Worm (Caenorhabditis elegans): ENCODE results near the gene nlp-2.

The nlp-2 gene

DNA sequence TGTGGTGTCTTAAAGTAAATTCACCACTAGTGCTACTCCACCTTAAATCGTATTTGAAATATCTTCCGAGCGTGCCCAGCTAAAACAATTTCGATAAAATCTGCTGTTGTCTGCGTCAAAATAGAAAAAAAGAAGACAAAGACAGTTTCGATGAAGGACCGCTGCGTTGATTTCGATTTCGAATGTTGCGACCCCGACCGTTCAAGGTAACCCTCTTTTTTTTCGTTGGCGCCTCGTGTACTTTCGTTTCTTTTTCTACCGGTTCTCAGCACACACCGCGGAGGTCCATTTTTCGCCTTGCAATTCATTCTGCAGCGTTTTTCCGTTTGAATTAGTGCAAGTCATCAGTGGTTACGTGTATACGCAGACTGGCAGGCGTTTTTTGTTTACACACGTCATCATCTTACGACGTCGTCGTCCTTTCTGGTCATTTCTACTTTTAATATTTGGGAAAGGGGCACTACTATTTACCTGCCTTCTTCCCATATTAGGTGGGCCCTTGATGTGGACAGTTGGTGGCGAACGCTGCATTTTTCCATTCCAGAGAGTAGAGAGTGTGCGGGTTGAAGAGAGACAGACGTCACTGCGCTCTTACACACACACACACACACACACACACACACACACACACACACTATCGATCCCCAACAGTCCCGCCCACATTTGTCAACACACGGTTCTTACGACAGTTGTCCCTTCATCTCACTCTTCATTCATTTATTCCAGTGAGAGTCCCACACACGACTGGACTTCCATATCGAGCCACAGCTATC, 23.7 kb upstream of the nlp-2 start:
- TF ChIP-seq blmp-1 (tag; optimal IDR thresholded peaks at IDR 0.05; ENCODE audit: insufficient read depth) (peak; percentile 85), nhr-25 (tag; optimal IDR thresholded peaks at IDR 0.05) (peak; percentile 83), mdl-1 (tag; optimal IDR thresholded peaks at IDR 0.05) (no peak), sma-9 (GFP tag; optimal IDR thresholded peaks at IDR 0.05) (peak; percentile 47), sma-9 (tag; optimal IDR thresholded peaks at IDR 0.05) (no peak), F13H6.1 (tag; optimal IDR thresholded peaks at IDR 0.05) (peak; percentile 43), nhr-11 (tag; optimal IDR thresholded peaks at IDR 0.05) (no peak), nhr-129 (tag; optimal IDR thresholded peaks at IDR 0.05) (peak; percentile 28)

DNA sequence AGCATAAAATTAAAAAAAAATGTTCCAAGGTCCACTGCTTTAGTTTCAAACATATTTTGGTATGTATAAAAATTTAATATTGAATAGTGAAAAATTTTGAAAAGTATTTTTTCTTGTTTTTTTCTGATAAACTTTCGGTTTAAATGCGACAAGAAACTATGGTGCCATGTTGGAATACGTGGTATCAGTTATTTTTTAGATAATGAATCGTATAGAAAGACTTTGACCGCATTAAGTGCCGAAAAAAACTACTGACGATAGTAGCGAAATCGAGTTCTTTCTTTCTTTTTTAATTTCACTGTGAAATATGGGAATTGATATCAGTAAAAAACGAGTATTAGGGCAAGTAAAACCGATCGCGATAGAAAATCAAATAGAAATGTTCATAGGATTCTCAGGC, 21.3 kb upstream of the nlp-2 start, which contains the start of gene T24D8.6:
TSS of gene T24D8.6 (minus strand) at position 101 of the 400 bp plus-strand sequence.
- no peak for TF ChIP-seq nhr-11 (tag; optimal IDR thresholded peaks at IDR 0.05)

DNA sequence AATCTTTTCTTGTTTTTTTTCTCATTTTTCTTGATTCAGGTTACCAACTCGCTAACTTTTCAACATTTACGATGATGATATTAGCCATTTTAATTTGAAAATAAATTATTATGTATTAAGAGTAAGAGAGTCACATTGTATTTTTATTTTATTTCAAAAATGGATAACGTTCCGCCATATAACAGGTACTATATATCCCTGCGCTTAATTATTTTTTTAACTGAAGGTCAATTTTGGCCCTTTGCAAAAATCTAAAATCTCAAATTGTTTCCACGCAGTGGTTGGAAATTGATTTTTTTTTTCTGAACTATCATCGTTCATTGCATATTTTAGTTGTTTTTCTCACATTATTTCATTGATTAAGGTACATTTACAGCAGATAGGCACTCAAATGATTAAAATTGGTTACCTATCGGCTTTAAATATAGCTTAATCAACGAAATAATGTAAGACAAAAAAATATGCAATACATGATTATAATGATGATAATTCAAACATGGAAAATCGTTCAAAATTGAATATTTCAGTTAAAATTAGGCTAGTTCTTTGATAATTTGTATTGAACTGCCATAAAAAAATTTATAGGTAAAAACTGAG, 20.2 kb upstream of the nlp-2 start:
- TF ChIP-seq nhr-11 (tag; optimal IDR thresholded peaks at IDR 0.05) (peak; percentile 17), sma-9 (GFP tag; optimal IDR thresholded peaks at IDR 0.05) (peak; percentile 85), sma-9 (tag; optimal IDR thresholded peaks at IDR 0.05) (no peak), F13H6.1 (tag; optimal IDR thresholded peaks at IDR 0.05) (peak; percentile 84), unc-62 (GFP tag; optimal IDR thresholded peaks at IDR 0.05) (no peak), egl-27 (tag; optimal IDR thresholded peaks at IDR 0.05) (peak; percentile 92), nhr-237 (tag; optimal IDR thresholded peaks at IDR 0.05) (peak; percentile 90), mbf-1 (tag; optimal IDR thresholded peaks at IDR 0.05) (peak; percentile 60), elt-3 (tag; optimal IDR thresholded peaks at IDR 0.05) (no peak), crh-2 (tag; optimal IDR thresholded peaks at IDR 0.05) (peak; percentile 97), nhr-77 (tag; optimal IDR thresholded peaks at IDR 0.05) (peak; percentile 93), lsy-2 (tag; optimal IDR thresholded peaks at IDR 0.05) (peak; percentile 87 to 93), nhr-129 (tag; optimal IDR thresholded peaks at IDR 0.05) (peak; percentile 85), ama-1 (optimal IDR thresholded peaks at IDR 0.05) (no peak), fos-1 (tag; optimal IDR thresholded peaks at IDR 0.05) (peak; percentile 97), ZK546.5 (tag; optimal IDR thresholded peaks at IDR 0.05) (peak; percentile 51), nhr-10 (tag; optimal IDR thresholded peaks at IDR 0.05) (peak; percentile 91), sem-4 (tag; optimal IDR thresholded peaks at IDR 0.05) (peak; percentile 90), snpc-4 (tag; optimal IDR thresholded peaks at IDR 0.05) (peak; percentile 63), nhr-21 (tag; optimal IDR thresholded peaks at IDR 0.05) (peak; percentile 97), ceh-82 (tag; optimal IDR thresholded peaks at IDR 0.05) (peak; percentile 79), unc-55 (GFP tag; optimal IDR thresholded peaks at IDR 0.05) (peak; percentile 58), mdl-1 (tag; optimal IDR thresholded peaks at IDR 0.05) (peak; percentile 34 to 64), elt-1 (tag; optimal IDR thresholded peaks at IDR 0.05) (no peak), aly-2 (tag; optimal IDR thresholded peaks at IDR 0.05) (peak; percentile 68), R02D3.7 (tag; optimal IDR thresholded peaks at IDR 0.05) (peak; percentile 66), nhr-23 (tag; optimal IDR thresholded peaks at IDR 0.05) (no peak), skn-1 (tag; optimal IDR thresholded peaks at IDR 0.05) (peak; percentile 86), mab-5 (tag; optimal IDR thresholded peaks at IDR 0.05) (peak; percentile 53), lin-13 (GFP tag; optimal IDR thresholded peaks at IDR 0.05) (peak; percentile 94), peb-1 (tag; optimal IDR thresholded peaks at IDR 0.05) (no peak), nhr-6 (tag; optimal IDR thresholded peaks at IDR 0.05) (peak; percentile 89), zag-1 (tag; optimal IDR thresholded peaks at IDR 0.05) (no peak), Y55F3AM.14 (GFP tag; optimal IDR thresholded peaks at IDR 0.05) (peak; percentile 53), ztf-4 (tag; optimal IDR thresholded peaks at IDR 0.05) (peak; percentile 69), lin-39 (tag; optimal IDR thresholded peaks at IDR 0.05) (no peak), dmd-4 (tag; optimal IDR thresholded peaks at IDR 0.05) (peak; percentile 76), sma-3 (GFP tag; optimal IDR thresholded peaks at IDR 0.05) (peak; percentile 95), alr-1 (tag; optimal IDR thresholded peaks at IDR 0.05) (no peak), ceh-16 (tag; optimal IDR thresholded peaks at IDR 0.05) (no peak), unc-39 (tag; optimal IDR thresholded peaks at IDR 0.05) (no peak), C34F6.9 (tag; optimal IDR thresholded peaks at IDR 0.05) (peak; percentile 75), ztf-1 (GFP tag; conservative IDR thresholded peaks at IDR 0.05) (no peak), lin-11 (tag; optimal IDR thresholded peaks at IDR 0.05) (no peak), ztf-11 (tag; optimal IDR thresholded peaks at IDR 0.05) (no peak), gmeb-1 (tag; optimal IDR thresholded peaks at IDR 0.05) (peak; percentile 92), nhr-25 (tag; optimal IDR thresholded peaks at IDR 0.05) (peak; percentile 97)

All from whole organism, L2 larva.